Worm (Caenorhabditis elegans) whole organism, dauer: Measurements from ENCODE around the gene cyn-4.

ENCODE experiments used
- unc-62 ChIP-seq: sonication (generic microtip); optimal IDR thresholded peaks from 2 replicates; lab custom pipeline; 2017; ENCODE audit warnings: missing biosample characterization, missing genetic modification reagents, missing genetic modification characterization

Gene cyn-4

DNA sequence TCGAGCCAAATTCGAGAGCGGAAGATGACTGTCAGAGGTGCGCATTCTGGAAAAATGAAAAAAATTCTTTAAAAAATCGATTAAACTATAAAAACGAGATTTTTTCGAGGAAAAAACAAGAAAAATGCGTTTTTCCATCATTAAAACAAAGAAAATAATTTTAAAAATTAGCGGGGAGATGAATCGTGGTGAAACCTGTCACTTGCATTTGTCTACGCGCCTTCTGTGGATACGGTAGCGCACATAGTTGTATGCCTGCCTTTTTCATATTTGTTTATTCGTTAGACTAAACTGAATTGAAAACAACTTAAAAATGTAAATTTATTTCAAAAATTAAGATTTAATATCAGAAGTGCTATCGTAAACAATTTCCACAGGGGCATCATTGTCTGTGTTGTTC is 12.0 kb upstream of the cyn-4 start, which contains the start of gene egg-3:
Gene egg-3, minus strand, starts transcription at position 46 of the 400 bp plus-strand sequence.
- TF ChIP-seq unc-62, result no peak

DNA sequence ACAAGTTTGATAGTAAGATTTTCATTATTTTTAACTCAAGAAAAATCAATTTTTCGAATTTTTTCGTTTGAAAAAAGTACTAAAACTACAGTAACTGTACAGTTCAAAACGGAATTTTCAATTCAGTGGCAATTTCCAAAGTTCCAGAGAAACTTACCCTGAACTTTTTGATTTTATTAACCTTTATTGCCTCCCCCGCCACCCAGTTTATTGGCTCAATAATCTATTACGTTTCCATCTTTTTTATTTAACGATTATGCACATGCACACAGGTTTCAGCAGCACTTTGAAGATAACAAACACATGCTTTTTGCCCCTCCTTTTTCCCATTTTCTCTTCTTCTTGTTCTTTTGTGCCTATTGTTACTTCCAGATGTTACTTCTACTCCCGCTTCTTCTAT is 8.2 kb upstream of the cyn-4 start, which contains the start of gene lurp-1:
Gene lurp-1, plus strand, starts transcription at position 301 of the 400 bp plus-strand sequence.
- TF ChIP-seq unc-62, result no peak

DNA sequence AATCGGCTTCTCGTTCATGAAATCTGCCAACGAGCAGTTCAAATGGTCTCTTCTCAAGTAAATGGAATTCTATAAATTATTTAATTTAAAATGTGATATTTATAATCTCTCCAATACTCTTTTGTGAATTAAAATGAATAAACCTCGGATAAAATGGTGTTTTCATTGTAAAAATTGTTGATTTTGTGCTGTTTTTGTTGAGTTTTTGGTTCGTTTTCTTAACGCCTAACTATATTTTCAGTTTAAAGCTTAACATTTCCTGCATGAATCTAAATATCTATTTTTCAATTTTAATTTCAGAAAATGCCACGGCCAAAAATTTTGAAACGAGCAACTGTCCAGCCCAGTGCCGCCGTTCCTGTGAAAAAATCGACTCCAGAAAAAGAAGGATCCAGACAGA is 1.2 kb upstream of the cyn-4 start, which contains the start of gene orc-2:
Gene orc-2, plus strand, starts transcription at position 301 of the 400 bp plus-strand sequence.
- no peak for TF ChIP-seq unc-62

DNA sequence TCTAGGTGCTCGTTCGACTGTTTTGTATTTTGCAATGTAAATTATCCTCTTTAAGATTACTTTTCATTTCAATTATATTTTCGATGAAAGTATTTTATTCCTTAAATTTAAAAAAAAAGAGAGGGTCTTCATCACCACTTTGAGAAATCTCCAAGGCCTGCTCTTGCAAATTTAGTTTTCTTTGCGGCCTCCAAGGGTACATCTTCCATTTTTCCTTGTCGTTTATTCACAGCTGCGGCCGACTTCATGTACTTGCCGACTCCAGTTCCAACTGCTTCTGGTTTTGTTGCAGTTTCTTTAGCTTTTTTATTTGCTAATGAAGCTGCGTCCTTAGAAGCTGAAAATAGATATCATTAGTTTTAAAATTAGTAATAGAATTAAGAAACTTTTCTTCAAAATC is 1.7 kb downstream of the cyn-4 start:
- TF ChIP-seq unc-62, result no peak

DNA sequence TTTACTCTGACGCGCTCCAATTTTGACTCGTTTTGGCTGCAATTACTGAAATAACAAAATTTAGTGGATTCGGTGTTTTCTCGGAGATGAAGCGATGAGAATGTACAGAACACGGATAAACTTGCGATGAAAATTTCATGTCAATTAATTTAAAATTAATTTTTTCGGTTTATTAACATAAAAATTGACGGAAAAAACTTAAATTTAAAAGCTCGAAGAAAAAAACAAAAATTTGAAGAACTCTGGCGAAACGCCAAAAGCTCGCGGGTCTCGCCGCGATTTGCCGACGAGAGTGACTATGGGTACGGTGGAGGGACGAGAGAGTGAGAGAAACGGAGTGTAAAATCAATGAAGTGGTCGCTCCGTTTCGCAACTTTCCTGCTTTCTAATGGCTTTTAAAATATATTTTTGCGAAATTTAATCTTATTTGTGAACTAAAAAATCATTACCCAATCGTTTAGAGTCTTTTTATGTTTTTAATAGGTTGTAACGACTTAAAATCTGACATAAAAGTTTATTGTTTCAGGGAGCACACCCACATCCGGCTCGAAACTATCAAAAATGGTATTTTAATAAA is 3.7 kb downstream of the cyn-4 start, which contains the start of the genes gmps-1 and cap-2:
Gene gmps-1, minus strand, starts transcription at position 51 of the 577 bp plus-strand sequence.
Gene cap-2, plus strand, starts transcription at position 527 of the 577 bp plus-strand sequence.
- TF ChIP-seq unc-62, result no peak

DNA sequence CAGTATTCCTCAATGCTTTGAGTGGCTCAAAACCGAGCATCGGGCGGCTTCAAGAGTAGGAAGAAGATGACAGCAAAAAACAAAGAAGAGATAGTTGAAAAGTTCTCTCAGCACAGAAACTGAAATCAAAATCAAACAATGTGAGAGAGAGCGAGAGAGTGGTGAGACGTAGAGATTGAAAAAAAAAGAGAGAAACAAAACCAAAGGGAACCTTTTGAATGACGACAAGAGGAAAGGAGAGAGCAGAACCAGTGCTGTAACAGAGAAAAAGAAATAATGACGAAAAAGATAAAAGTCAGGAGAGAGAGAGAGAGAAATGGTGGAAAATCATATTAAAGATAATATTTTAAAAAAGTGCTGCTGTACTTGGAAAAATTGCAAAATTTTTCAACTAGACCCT is 5.2 kb downstream of the cyn-4 start:
- no peak for TF ChIP-seq unc-62

DNA sequence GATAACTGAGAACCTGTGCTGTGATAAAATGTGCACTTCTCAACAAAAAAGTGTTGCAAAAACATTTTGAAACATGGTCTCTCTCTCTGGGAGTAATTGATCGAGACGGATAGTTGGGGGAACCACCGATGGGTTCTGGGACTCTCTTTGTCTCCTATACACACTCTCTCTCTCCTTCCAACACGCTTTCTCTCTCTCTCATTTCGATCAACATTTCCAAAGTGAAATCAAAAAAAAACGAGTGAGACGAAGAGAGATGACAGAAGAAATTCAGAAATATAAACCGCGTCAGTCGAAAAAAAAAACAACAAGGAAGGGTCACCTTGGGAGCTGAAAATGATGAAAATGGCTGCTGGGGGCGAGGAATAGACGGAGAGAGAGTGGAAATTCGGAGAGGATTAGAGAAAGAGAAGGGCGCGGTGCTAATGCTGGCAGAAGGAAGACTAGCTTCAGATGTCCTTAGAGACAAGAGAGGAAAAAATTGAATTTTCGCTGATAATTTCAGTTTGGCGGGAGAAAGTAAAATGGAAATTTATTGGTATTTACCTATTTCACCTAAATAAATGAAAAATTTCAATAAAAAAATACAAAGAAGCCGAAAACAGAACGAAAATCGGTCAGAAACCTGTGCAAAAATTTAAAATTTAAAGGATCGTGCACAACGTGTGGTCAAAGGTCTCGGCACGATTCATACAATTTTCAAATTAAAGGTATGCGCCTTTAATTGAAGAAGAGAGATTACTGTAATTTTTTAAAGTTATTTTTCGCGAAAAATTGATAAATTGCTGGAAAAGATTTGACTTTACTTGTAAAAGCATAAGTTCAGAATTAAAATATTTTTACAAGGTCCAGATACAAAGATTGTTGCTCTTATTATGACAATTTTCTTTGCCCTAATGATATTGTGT is 9.4 kb downstream of the cyn-4 start:
- no peak for TF ChIP-seq unc-62

DNA sequence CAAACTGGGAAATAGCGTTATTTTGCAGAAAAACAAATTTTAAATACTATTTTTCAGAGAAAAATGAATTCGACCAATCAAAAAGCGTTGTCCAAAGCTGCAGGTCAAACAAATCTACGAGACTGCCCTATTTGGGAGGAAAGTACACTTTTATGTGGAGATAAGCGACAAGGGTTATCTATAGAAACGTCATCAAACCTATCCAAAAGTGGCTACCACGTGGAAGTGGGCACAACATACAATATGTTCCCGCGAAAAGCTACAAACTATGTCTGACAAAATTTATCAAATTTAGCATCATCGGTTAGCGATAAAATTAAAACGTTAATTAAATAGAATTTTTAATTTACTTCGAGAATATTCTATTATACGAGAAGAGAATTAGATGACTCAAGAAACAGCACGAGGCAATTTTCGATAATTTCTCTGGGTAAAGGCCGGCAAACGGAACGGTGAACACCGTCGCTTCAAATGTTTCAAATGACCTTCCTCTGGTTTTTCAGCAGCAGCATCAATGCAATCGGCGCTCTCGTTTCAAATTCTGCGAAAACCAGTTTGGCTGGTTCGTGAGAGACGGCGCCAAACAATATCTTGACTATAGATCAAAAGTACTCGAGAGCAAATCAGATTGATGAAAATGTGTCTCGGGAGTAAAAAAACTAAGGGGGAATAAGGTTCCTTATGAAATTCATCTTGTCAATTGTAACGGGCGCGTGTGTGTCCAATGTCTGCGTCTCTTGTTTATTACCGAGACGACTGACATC is 10.5 kb downstream of the cyn-4 start:
- no peak for TF ChIP-seq unc-62

DNA sequence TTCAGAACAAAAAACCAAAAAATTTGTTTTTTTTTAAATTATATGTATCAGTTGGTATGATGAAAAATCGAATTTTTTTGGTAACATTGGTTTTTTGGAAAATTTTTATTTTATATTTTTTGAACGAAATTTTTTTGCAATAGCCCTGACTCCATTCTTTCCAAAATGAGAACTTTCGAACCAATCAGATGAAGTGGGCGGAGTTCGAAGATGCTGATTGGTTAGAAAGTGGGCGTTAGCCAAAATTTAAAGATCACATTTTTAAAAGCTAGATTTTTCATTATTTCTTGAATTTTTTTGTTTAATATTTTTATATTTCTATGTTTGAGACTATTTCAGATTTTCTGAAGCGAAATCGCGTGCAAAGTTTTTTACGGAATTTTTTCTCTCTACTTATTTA is 11.1 kb downstream of the cyn-4 start:
- no peak for TF ChIP-seq unc-62

DNA sequence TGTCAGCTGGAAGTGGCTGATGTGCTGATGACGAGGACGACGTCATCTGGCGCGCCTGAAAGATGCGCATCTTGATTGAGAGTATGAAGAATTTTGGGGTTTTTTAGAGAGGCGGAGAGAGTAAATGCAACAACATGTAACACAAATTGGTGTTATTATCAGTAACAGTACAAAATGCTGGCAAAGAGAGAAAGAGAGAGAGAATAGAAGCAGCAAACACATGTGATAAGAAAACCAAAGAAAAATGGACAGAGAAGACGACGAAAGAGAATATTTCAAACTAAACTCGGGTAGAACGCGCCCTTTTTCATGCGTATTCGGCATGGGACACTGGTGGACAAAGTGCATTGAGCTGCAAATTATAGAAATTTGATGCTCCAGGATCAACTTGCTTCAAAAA is 11.6 kb downstream of the cyn-4 start, which contains the start of gene M106.3:
Gene M106.3, minus strand, starts transcription at position 70 of the 400 bp plus-strand sequence.
- TF ChIP-seq unc-62, result no peak

DNA sequence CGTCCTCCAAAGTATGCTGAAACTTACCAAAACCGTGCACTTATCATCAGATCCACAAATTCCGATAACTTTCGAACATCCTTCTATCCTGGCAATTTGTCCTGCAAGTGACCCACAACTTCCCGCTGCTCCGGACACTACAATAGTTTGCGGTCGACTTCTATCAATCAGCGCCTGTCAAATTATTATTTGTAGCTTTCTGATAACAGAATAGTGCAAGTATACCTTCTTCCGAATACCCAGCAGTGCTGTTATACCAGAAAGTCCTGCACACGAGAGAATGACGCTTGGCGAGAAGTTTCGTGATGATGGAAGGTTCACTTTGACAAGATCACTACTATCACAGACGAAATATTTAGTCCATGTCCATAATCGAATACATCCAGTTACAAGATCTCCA is 13.1 kb downstream of the cyn-4 start:
- TF ChIP-seq unc-62, result no peak

DNA sequence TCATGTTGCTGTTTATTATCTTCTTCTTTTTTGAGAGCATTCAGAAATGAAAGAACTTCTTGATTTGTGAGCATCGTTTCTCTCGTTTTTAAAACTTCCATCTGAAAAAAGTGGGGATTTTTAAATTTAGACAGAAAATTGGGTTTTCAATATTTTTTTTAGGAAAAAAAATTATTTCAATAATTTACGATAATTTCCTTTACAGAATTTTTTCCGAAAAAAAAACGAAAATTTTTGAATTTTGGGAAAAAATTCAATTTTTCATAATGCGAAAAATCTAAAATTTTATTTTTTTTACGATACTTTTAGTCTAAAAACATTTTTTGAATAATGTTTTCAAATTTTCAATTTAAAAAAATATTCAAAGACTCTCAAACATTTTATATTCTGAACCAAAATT is 15.3 kb downstream of the cyn-4 start, which contains the start of gene M106.7:
Gene M106.7, minus strand, starts transcription at position 101 of the 400 bp plus-strand sequence.
- no peak for TF ChIP-seq unc-62

DNA sequence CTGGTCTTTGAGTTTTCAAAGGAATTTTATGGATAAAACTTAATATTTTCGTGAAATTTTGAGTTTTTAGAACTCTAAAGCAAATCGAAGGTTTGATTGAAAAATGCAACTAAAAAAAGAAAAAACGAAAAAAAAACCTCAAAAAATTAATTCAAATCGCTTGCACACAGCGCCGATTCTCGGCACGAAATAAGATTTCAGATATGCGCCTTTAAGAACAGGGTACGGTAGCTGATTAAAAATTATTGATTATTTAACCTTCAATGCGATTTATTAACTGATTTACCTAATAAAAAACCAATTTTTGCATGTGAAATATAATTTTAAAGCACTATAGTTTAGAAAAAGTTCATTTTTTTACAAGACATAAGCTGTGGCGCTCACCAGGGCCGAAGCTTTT is 19.5 kb downstream of the cyn-4 start:
- no peak for TF ChIP-seq unc-62

DNA sequence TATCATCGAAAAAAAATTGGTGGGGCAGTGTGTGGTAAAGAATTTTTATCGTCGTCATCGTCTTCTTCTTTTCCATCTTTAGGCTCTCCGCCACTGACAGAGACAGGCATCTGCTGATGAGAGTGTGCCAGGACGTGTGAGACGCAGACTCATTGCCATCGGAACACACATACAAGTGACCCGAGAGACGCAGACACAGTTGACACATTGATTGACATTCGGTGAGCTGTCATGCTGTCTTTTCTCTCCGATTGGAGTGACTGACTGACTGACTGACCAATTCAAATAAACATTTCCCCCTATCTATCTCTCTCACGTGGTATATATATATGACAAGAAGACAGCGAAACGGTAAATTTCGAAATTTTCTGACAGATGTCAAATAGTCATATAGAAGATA is 21.3 kb downstream of the cyn-4 start:
- no peak for TF ChIP-seq unc-62

DNA sequence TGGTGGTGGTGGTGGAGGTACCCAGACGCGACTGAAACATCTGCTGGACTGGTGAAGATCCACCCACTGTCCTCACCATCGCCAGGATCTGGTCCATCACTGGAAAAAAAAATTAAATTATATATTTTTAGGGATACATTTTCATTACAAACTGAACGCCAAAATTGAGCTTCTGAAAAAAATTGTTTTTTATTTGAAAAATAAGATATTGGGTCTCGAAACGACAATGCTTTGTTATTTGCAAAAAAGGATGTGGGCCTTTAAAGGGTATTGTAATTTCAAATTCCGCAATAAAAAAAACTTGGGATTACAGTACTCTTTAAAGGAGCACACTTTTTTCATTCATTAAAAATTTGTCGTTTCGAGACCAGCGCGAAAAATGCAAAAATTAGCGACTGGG is 22.5 kb downstream of the cyn-4 start, which contains the start of gene M106.2:
Gene M106.2, minus strand, starts transcription at position 101 of the 400 bp plus-strand sequence.
- TF ChIP-seq unc-62, result no peak

DNA sequence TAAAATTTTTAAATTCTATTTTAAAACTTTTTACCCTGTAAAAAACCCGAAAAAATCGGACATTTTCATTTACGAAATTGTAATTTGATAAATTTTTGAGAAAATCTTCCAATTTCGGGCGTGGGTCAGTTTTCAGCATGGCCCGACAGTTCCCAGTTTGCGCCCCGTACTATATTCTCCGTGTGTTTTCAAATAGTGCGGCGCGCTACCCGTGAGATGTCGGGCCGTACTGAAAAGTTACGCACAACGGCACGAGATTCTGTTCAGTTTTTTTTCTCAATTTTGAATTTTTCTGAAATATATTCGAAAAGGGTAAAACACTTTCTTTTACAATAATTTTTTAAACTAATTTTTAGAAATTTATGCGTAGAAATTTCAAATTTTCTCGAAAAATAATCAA is 25.4 kb downstream of the cyn-4 start:
- no peak for TF ChIP-seq unc-62

DNA sequence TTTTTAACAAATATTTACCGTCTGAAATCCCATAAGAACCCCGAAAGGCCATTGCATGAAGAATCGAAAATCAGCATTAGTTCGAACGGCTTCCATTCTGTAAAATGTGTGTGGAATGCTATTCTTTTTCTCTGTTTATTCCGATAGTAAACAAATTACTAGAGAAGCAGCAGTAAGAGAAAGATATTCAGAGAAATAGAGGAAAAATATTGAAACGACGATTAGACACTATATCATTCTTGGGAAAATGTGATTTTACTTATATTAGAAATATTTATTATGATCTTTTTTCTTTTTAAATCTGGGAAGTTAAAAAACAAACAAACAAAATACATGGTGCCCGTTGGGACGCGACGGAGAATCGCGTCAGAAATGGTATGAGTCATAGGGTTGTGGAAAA is 28.9 kb downstream of the cyn-4 start, which contains the start of gene M106.8:
Gene M106.8, minus strand, starts transcription at position 101 of the 400 bp plus-strand sequence.
- TF ChIP-seq unc-62, result no peak
